Worm (Caenorhabditis elegans) whole organism, L2 larva: ENCODE measurements around the gene B0286.1.
A peak's percentile ranks its signal among the peaks of the same experiment; 100 is the strongest.

Source experiments
- C34F6.9 ChIP-seq: fragments of 150-350 bp; optimal IDR thresholded peaks from 2 replicates; lab custom pipeline; 2014; ENCODE audit warnings: missing biosample characterization, missing genetic modification characterization
- F13H6.1 ChIP-seq: sonication (generic microtip); optimal IDR thresholded peaks from 2 replicates; lab custom pipeline; 2016; ENCODE audit warnings: missing genetic modification characterization, missing compliant biosample characterization
- Y55F3AM.14 ChIP-seq: fragments of 200-800 bp; sonication (Bioruptor generic); optimal IDR thresholded peaks from 2 replicates; lab custom pipeline; 2018; ENCODE audit warnings: mild to moderate bottlenecking, missing genetic modification characterization, missing compliant biosample characterization
- ZK546.5 ChIP-seq: sonication (generic microtip); optimal IDR thresholded peaks from 2 replicates; lab custom pipeline; 2017; ENCODE audit warnings: missing biosample characterization, missing genetic modification characterization
- alr-1 ChIP-seq: fragments of 150-350 bp; optimal IDR thresholded peaks from 2 replicates; lab custom pipeline; 2014; ENCODE audit warnings: missing biosample characterization, missing genetic modification characterization
- aly-2 ChIP-seq: fragments of 150-350 bp; optimal IDR thresholded peaks from 2 replicates; lab custom pipeline; 2014; ENCODE audit warnings: missing biosample characterization, missing genetic modification characterization
- ama-1 ChIP-seq: fragments of 150-350 bp; optimal IDR thresholded peaks from 2 replicates; lab custom pipeline; 2018; ENCODE audit warnings: inconsistent platforms
- ceh-16 ChIP-seq: fragments of 150-350 bp; optimal IDR thresholded peaks from 2 replicates; lab custom pipeline; 2014; ENCODE audit warnings: missing biosample characterization, missing genetic modification characterization
- ceh-82 ChIP-seq: fragments of 150-350 bp; optimal IDR thresholded peaks from 2 replicates; lab custom pipeline; 2014; ENCODE audit warnings: missing biosample characterization, missing genetic modification characterization
- crh-2 ChIP-seq: sonication (generic microtip); optimal IDR thresholded peaks from 2 replicates; lab custom pipeline; 2017; ENCODE audit warnings: missing biosample characterization, missing genetic modification characterization
- dmd-4 ChIP-seq: sonication (generic microtip); optimal IDR thresholded peaks from 2 replicates; lab custom pipeline; 2017; ENCODE audit warnings: missing biosample characterization, missing genetic modification characterization
- egl-27 ChIP-seq: sonication (generic microtip); optimal IDR thresholded peaks from 3 replicates; lab custom pipeline; 2017; ENCODE audit warnings: missing biosample characterization, missing genetic modification reagents, missing genetic modification characterization
- elt-1 ChIP-seq: fragments of 150-350 bp; optimal IDR thresholded peaks from 2 replicates; lab custom pipeline; 2014; ENCODE audit warnings: missing biosample characterization, missing genetic modification characterization
- fos-1 ChIP-seq: fragments of 150-350 bp; optimal IDR thresholded peaks from 2 replicates; lab custom pipeline; 2014; ENCODE audit warnings: missing biosample characterization, missing genetic modification characterization
- gmeb-1 ChIP-seq: fragments of 150-350 bp; optimal IDR thresholded peaks from 2 replicates; lab custom pipeline; 2014; ENCODE audit warnings: missing biosample characterization, missing genetic modification characterization
- lin-11 ChIP-seq: fragments of 150-350 bp; sonication (generic microtip); optimal IDR thresholded peaks from 2 replicates; lab custom pipeline; 2014; ENCODE audit warnings: missing biosample characterization, missing genetic modification characterization, inconsistent platforms, mixed read lengths
- lin-39 ChIP-seq: fragments of 150-350 bp; optimal IDR thresholded peaks from 2 replicates; lab custom pipeline; 2014; ENCODE audit warnings: missing biosample characterization, missing genetic modification reagents, missing genetic modification characterization
- lsy-2 ChIP-seq, 2 experiments: fragments of 150-350 bp in 1 of 2; sonication (generic microtip) in 1 of 2; optimal IDR thresholded peaks; 2 replicates each; lab custom pipeline; 2014 to 2017; ENCODE audit warnings: missing biosample characterization in 2 of 2, missing genetic modification characterization in 2 of 2
- mab-5 ChIP-seq: fragments of 150-350 bp; optimal IDR thresholded peaks from 2 replicates; lab custom pipeline; 2014; ENCODE audit warnings: missing biosample characterization, missing genetic modification characterization
- mdl-1 ChIP-seq, 2 experiments: fragments of 150-350 bp in 1 of 2; sonication (generic microtip) in 1 of 2; optimal IDR thresholded peaks; 2 replicates each; lab custom pipeline; 2017; ENCODE audit warnings: missing biosample characterization in 2 of 2, missing genetic modification characterization in 2 of 2
- nhr-11 ChIP-seq: fragments of 150-350 bp; optimal IDR thresholded peaks from 2 replicates; lab custom pipeline; 2014; ENCODE audit warnings: missing biosample characterization, missing genetic modification characterization
- nhr-12 ChIP-seq: fragments of 150-350 bp; optimal IDR thresholded peaks from 2 replicates; lab custom pipeline; 2014; ENCODE audit warnings: missing biosample characterization, missing genetic modification characterization
- nhr-129 ChIP-seq: fragments of 150-350 bp; optimal IDR thresholded peaks from 2 replicates; lab custom pipeline; 2014; ENCODE audit warnings: missing biosample characterization, missing genetic modification characterization
- nhr-21 ChIP-seq: fragments of 150-350 bp; optimal IDR thresholded peaks from 2 replicates; lab custom pipeline; 2014; ENCODE audit warnings: missing biosample characterization, missing genetic modification characterization
- nhr-6 ChIP-seq: fragments of 150-350 bp; optimal IDR thresholded peaks from 2 replicates; lab custom pipeline; 2014; ENCODE audit warnings: missing biosample characterization, missing genetic modification characterization
- nhr-77 ChIP-seq: fragments of 150-350 bp; optimal IDR thresholded peaks from 2 replicates; lab custom pipeline; 2014; ENCODE audit warnings: missing biosample characterization, missing genetic modification characterization
- peb-1 ChIP-seq: fragments of 150-350 bp; optimal IDR thresholded peaks from 2 replicates; lab custom pipeline; 2014; ENCODE audit warnings: missing biosample characterization, missing genetic modification characterization
- sem-4 ChIP-seq: fragments of 150-350 bp; optimal IDR thresholded peaks from 2 replicates; lab custom pipeline; 2014; ENCODE audit warnings: missing biosample characterization, missing genetic modification reagents, missing genetic modification characterization
- sma-3 ChIP-seq: sonication (generic microtip); optimal IDR thresholded peaks from 2 replicates; lab custom pipeline; 2016; ENCODE audit warnings: missing genetic modification reagents, missing genetic modification characterization, missing compliant biosample characterization
- sma-9 ChIP-seq, 2 experiments: fragments of 150-350 bp in 1 of 2; sonication (generic microtip) in 1 of 2; optimal IDR thresholded peaks; 2 replicates each; lab custom pipeline; 2014 to 2016; ENCODE audit warnings: missing genetic modification characterization in 2 of 2, mild to moderate bottlenecking in 1 of 2, missing biosample characterization in 1 of 2, missing compliant biosample characterization in 1 of 2, missing genetic modification reagents in 1 of 2, moderate library complexity in 1 of 2
- snpc-4 ChIP-seq: fragments of 150-350 bp; optimal IDR thresholded peaks from 2 replicates; lab custom pipeline; 2014; ENCODE audit warnings: missing biosample characterization, missing genetic modification characterization
- unc-39 ChIP-seq: fragments of 150-350 bp; optimal IDR thresholded peaks from 2 replicates; lab custom pipeline; 2014; ENCODE audit warnings: missing biosample characterization, missing genetic modification characterization
- unc-55 ChIP-seq: fragments of 150-350 bp; sonication (generic microtip); optimal IDR thresholded peaks from 3 replicates; lab custom pipeline; 2014; ENCODE audit warnings: missing biosample characterization, missing genetic modification reagents, missing genetic modification characterization
- zag-1 ChIP-seq: fragments of 150-350 bp; optimal IDR thresholded peaks from 2 replicates; lab custom pipeline; 2014; ENCODE audit warnings: missing biosample characterization, missing genetic modification characterization
- ztf-1 ChIP-seq: fragments of 200-800 bp; sonication (Bioruptor generic); conservative IDR thresholded peaks from 2 replicates; pipeline ENCODE4 v1.3.6; 2022; ENCODE audit warnings: missing genetic modification characterization, missing compliant biosample characterization
- ztf-11 ChIP-seq: sonication (generic microtip); optimal IDR thresholded peaks from 2 replicates; lab custom pipeline; 2017; ENCODE audit warnings: missing biosample characterization, missing genetic modification characterization

B0286.1 gene

DNA sequence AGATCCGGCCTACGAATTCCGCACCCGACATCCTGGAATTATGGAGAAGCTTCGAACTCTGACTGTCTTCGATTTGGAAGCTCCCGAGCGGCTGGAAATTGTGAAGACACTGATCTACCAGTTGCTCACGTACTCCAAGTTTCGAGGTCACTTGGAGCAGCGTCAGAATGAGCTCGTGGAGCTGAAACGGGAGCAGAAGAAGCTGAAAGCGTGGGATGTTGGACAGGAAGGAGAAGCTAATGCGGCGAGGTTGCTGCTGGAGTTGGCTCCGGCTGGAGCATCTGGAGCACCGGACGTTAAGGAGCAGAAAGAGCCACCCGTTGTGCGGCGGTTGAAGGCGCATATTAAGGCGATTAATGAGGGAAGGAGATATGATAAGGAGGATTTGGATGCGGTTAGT is 34.0 kb upstream of the B0286.1 start:
- no peak for TF ChIP-seq sem-4
- no peak for TF ChIP-seq unc-39

ce11 chrII:4350888-4351287 is 27.4 kb upstream of the B0286.1 start, which contains the start of gene H20J04.9:
H20J04.9 (plus strand) TSS chrII:4351188.
- TF ChIP-seq zag-1 (tag; lab: Kevin White, UChicago) (no peak), ceh-82 (no peak), alr-1 (tag; lab: Kevin White, UChicago) (no peak), aly-2 (tag; lab: Kevin White, UChicago) (no peak), mab-5 (no peak), unc-55 (GFP tag; lab: Kevin White, UChicago) (no peak), lin-11 (tag; lab: Kevin White, UChicago) (no peak), nhr-77 (tag; lab: Kevin White, UChicago) (no peak), nhr-12 (tag; lab: Kevin White, UChicago) (no peak), lin-39 (tag; lab: Kevin White, UChicago) (no peak), ztf-11 (tag; lab: Kevin White, UChicago) (no peak), lsy-2 (tag; optimal IDR thresholded peaks at IDR 0.05; lab: Kevin White, UChicago) (no peak), nhr-21 (no peak), nhr-6 (tag; lab: Kevin White, UChicago) (no peak), elt-1 (tag; lab: Kevin White, UChicago) (no peak)

ce11 chrII:4355217-4355616 is 23.1 kb upstream of the B0286.1 start, which contains the start of the genes H20J04.7 and H20J04.1:
H20J04.7 (minus strand) TSS chrII:4355317.
H20J04.1 (plus strand) TSS chrII:4355613.
- TF ChIP-seq nhr-6 (tag; lab: Kevin White, UChicago) (no peak), lsy-2 (tag; optimal IDR thresholded peaks at IDR 0.05; lab: Kevin White, UChicago) (no peak), Y55F3AM.14 (GFP tag; lab: Kevin White, UChicago) (no peak), mdl-1 (tag; optimal IDR thresholded peaks at IDR 0.05; lab: Kevin White, UChicago) (no peak), nhr-21 (no peak), mab-5 (no peak), ceh-16 (no peak)

DNA sequence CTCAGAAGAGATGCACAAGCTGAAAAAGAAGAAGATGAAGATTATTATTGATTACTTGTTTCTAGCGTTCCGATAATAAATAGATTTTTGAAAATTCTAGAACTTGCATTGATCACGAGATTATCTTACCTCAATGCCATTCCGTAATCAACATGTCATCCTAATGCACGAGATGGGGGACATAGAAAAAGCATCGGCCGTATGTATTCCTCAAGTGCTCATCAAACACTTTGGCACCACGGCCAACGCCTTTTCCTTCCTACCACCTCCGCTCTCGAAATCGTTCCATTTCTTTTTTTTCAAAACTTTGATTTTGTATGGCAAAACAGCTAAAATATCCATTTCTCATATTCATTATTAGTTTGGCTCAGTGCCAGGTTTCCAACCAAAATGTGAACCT is 19.5 kb upstream of the B0286.1 start, which contains the start of gene lat-2:
Gene lat-2 (plus strand): TSS at position 301 of the 400 bp plus-strand sequence.
- no peak for TF ChIP-seq F13H6.1 (tag; lab: Kevin White, UChicago)
- no peak for TF ChIP-seq nhr-129
- TF ChIP-seq elt-1 (tag; lab: Kevin White, UChicago), result no peak
- no peak for TF ChIP-seq alr-1 (tag; lab: Kevin White, UChicago)
- TF ChIP-seq sem-4, result no peak
- no peak for TF ChIP-seq ztf-1 (GFP tag; lab: Robert Waterston, UW)
- no peak for TF ChIP-seq crh-2 (tag; lab: Kevin White, UChicago)
- no peak for TF ChIP-seq peb-1 (tag; lab: Kevin White, UChicago)

- TF ChIP-seq nhr-11 (tag; lab: Kevin White, UChicago) (no peak), ztf-11 (tag; lab: Kevin White, UChicago) (no peak), Y55F3AM.14 (GFP tag; lab: Kevin White, UChicago) (no peak)
Measured at ce11 chrII:4359219-4359618, 19.1 kb upstream of the B0286.1 start.

- no peak for TF ChIP-seq Y55F3AM.14 (GFP tag; lab: Kevin White, UChicago)
- peak; percentile 41 for TF ChIP-seq F13H6.1 (tag; lab: Kevin White, UChicago)
- TF ChIP-seq nhr-11 (tag; lab: Kevin White, UChicago), result no peak
- TF ChIP-seq nhr-6 (tag; lab: Kevin White, UChicago), result no peak
- no peak for TF ChIP-seq snpc-4 (tag; lab: Kevin White, UChicago)
- no peak for TF ChIP-seq lin-11 (tag; lab: Kevin White, UChicago)
- TF ChIP-seq sma-3, result peak; percentile 25
- peak; percentile 37 for TF ChIP-seq fos-1 (tag; lab: Kevin White, UChicago)
- TF ChIP-seq lsy-2 (tag; optimal IDR thresholded peaks at IDR 0.05; lab: Kevin White, UChicago), result no peak
- TF ChIP-seq ceh-82, result no peak
- no peak for TF ChIP-seq mdl-1 (tag; optimal IDR thresholded peaks at IDR 0.05; lab: Kevin White, UChicago)
- TF ChIP-seq, all 48 proteins: peak for 3
Measured at ce11 chrII:4362088-4362487, 16.2 kb upstream of the B0286.1 start.

DNA sequence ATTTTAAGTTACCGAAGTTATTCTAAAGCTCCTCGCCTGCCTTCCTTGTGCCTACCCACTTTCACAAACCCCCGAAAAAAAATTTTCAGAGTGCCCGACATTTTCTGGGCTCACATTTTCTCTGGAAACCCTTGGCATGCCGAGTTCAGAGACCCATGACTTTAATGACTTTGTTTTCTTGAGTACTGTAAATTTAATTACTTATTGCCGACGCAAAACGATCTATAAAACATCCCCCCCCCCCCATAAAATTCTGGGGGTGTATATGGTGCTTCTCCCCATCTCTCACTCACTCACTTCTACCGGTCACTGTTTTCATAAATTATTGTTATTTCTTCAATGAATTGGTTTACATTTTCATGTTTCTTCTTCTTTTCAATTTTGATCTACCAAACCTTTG is 10.4 kb upstream of the B0286.1 start, which contains the start of gene try-9:
Gene try-9 (plus strand): TSS at position 301 of the 400 bp plus-strand sequence.
- no peak for TF ChIP-seq zag-1 (tag; lab: Kevin White, UChicago)
- no peak for TF ChIP-seq unc-39
- no peak for TF ChIP-seq ZK546.5 (tag; lab: Kevin White, UChicago)
- TF ChIP-seq snpc-4 (tag; lab: Kevin White, UChicago), result no peak
- TF ChIP-seq gmeb-1 (tag; lab: Kevin White, UChicago), result no peak
- no peak for TF ChIP-seq F13H6.1 (tag; lab: Kevin White, UChicago)
- no peak for TF ChIP-seq nhr-12 (tag; lab: Kevin White, UChicago)
- TF ChIP-seq ztf-11 (tag; lab: Kevin White, UChicago), result no peak
- TF ChIP-seq lin-11 (tag; lab: Kevin White, UChicago), result no peak
- no peak for TF ChIP-seq dmd-4 (tag; lab: Kevin White, UChicago)
- TF ChIP-seq C34F6.9 (tag; lab: Kevin White, UChicago), result no peak
- TF ChIP-seq mdl-1 (tag; optimal IDR thresholded peaks at IDR 0.05; lab: Kevin White, UChicago), result no peak
- no peak for TF ChIP-seq sem-4
- no peak for TF ChIP-seq egl-27 (tag; lab: Kevin White, UChicago)
- no peak for TF ChIP-seq elt-1 (tag; lab: Kevin White, UChicago)
- TF ChIP-seq mab-5, result no peak
- no peak for TF ChIP-seq ama-1
- TF ChIP-seq sma-9 (GFP tag; optimal IDR thresholded peaks at IDR 0.05; lab: Kevin White, UChicago), result no peak
- no peak for TF ChIP-seq sma-9 (tag; optimal IDR thresholded peaks at IDR 0.05; lab: Kevin White, UChicago)
- TF ChIP-seq fos-1 (tag; lab: Kevin White, UChicago), result no peak
- no peak for TF ChIP-seq nhr-11 (tag; lab: Kevin White, UChicago)
